Fruit fly (Drosophila melanogaster) whole organism, embryonic: Measurements from ENCODE around the gene CG43901.

ENCODE experiments used
- CG10462 ChIP-seq: fragments of 200-800 bp; sonication (Bioruptor generic); optimal IDR thresholded peaks from 2 replicates; lab custom pipeline; 2016; ENCODE audit warnings: missing biosample characterization, missing genetic modification characterization
- CG11456 ChIP-seq: fragments of 200-800 bp; sonication (Bioruptor generic); IDR thresholded peaks from 3 replicates; pipeline ENCODE4 v1.3.6; 2022; ENCODE audit warnings: missing biosample characterization, missing genetic modification characterization
- CG12104 ChIP-seq: fragments of 200-800 bp; sonication (Bioruptor generic); optimal IDR thresholded peaks from 3 replicates; lab custom pipeline; 2016; ENCODE audit warnings: missing biosample characterization, missing genetic modification characterization
- CG15011 ChIP-seq: fragments of 200-800 bp; sonication (Bioruptor generic); optimal IDR thresholded peaks from 3 replicates; lab custom pipeline; 2018; ENCODE audit warnings: missing biosample characterization, mild to moderate bottlenecking, missing genetic modification characterization
- CG1529 ChIP-seq: fragments of 200-800 bp; sonication (Bioruptor generic); optimal IDR thresholded peaks from 3 replicates; lab custom pipeline; 2018; ENCODE audit warnings: missing biosample characterization, missing genetic modification characterization
- CG1602 ChIP-seq: fragments of 200-800 bp; sonication (Bioruptor generic); optimal IDR thresholded peaks from 3 replicates; lab custom pipeline; 2016; ENCODE audit warnings: missing biosample characterization, missing genetic modification characterization
- CG16779 ChIP-seq: fragments of 200-800 bp; sonication (Bioruptor generic); IDR thresholded peaks from 2 replicates; pipeline ENCODE4 v1.3.6; 2022; ENCODE audit warnings: missing biosample characterization, missing genetic modification characterization
- CG17186 ChIP-seq: fragments of 200-800 bp; sonication (Bioruptor generic); optimal IDR thresholded peaks from 3 replicates; lab custom pipeline; 2017; ENCODE audit warnings: missing biosample characterization, missing genetic modification reagents, missing genetic modification characterization
- CG2202 ChIP-seq: fragments of 200-800 bp; sonication (Bioruptor generic); optimal IDR thresholded peaks from 2 replicates; lab custom pipeline; 2018; ENCODE audit warnings: missing biosample characterization, mild to moderate bottlenecking, missing genetic modification characterization
- CG2889 ChIP-seq: fragments of 200-800 bp; sonication (Bioruptor generic); IDR thresholded peaks from 3 replicates; pipeline ENCODE4 v1.3.6; 2022; ENCODE audit warnings: missing biosample characterization, missing genetic modification characterization
- CG32532 ChIP-seq: fragments of 200-800 bp; sonication (Bioruptor generic); IDR thresholded peaks from 2 replicates; pipeline ENCODE4 v1.3.6; 2022; ENCODE audit warnings: missing biosample characterization, missing genetic modification characterization
- CG4360 ChIP-seq: fragments of 200-800 bp; sonication (Bioruptor generic); IDR thresholded peaks from 2 replicates; pipeline ENCODE4 v1.3.6; 2022; ENCODE audit warnings: missing biosample characterization, missing genetic modification characterization
- CG4707 ChIP-seq: fragments of 200-800 bp; sonication (Bioruptor generic); optimal IDR thresholded peaks from 2 replicates; lab custom pipeline; 2018; ENCODE audit warnings: missing biosample characterization, mild to moderate bottlenecking, missing genetic modification characterization, moderate library complexity
- CG8388 ChIP-seq: fragments of 200-800 bp; sonication (Bioruptor generic); optimal IDR thresholded peaks from 2 replicates; lab custom pipeline; 2019; ENCODE audit warnings: missing biosample characterization, mild to moderate bottlenecking, missing genetic modification characterization, moderate library complexity
- CG8478 ChIP-seq: fragments of >200 bp; optimal IDR thresholded peaks from 2 replicates; lab custom pipeline; 2018
- CG9437 ChIP-seq: fragments of 200-800 bp; sonication (Bioruptor generic); optimal IDR thresholded peaks from 2 replicates; lab custom pipeline; 2018; ENCODE audit warnings: missing biosample characterization, mild to moderate bottlenecking, missing genetic modification characterization
- CoRest ChIP-seq: fragments of 200-800 bp; sonication (Bioruptor generic); optimal IDR thresholded peaks from 3 replicates; lab custom pipeline; 2018; ENCODE audit warnings: missing biosample characterization, mild to moderate bottlenecking, missing genetic modification characterization, moderate library complexity
- Dfd ChIP-seq, 2 experiments: fragments of >200 bp; optimal IDR thresholded peaks; 2 replicates each; lab custom pipeline; 2017; ENCODE audit warnings: missing biosample characterization in 2 of 2, missing genetic modification characterization in 2 of 2
- Gsc ChIP-seq: fragments of 200-800 bp; sonication (Bioruptor generic); IDR thresholded peaks from 2 replicates; pipeline ENCODE4 v1.3.6; 2022; ENCODE audit warnings: missing biosample characterization, missing genetic modification characterization
- HLH3B ChIP-seq: fragments of 200-800 bp; sonication (Bioruptor generic); IDR thresholded peaks from 2 replicates; pipeline ENCODE4 v1.3.6; 2022; ENCODE audit warnings: missing biosample characterization, missing genetic modification characterization
- HLHmδ ChIP-seq: fragments of 200-800 bp; sonication (Bioruptor generic); optimal IDR thresholded peaks from 2 replicates; lab custom pipeline; 2018; ENCODE audit warnings: missing biosample characterization, mild to moderate bottlenecking, missing genetic modification characterization, moderate library complexity
- HmgZ ChIP-seq: fragments of 200-800 bp; sonication (Bioruptor generic); optimal IDR thresholded peaks from 2 replicates; lab custom pipeline; 2018; ENCODE audit warnings: missing biosample characterization, mild to moderate bottlenecking, missing genetic modification characterization
- Kr ChIP-seq: fragments of 200-800 bp; sonication (Bioruptor generic); optimal IDR thresholded peaks from 2 replicates; lab custom pipeline; 2017; ENCODE audit warnings: missing biosample characterization, mild to moderate bottlenecking, missing genetic modification characterization
- Lim3 ChIP-seq: fragments of 200-800 bp; sonication (Bioruptor generic); IDR thresholded peaks from 2 replicates; pipeline ENCODE4 v1.3.6; 2022; ENCODE audit warnings: missing biosample characterization, missing genetic modification characterization
- Opbp ChIP-seq: fragments of 200-800 bp; sonication (Bioruptor generic); IDR thresholded peaks from 3 replicates; pipeline ENCODE4 v1.3.6; 2022; ENCODE audit warnings: missing biosample characterization, missing genetic modification characterization; ENCODE audit not compliant: partially characterized antibody
- YL-1 ChIP-seq: fragments of 200-800 bp; sonication (Bioruptor generic); optimal IDR thresholded peaks from 3 replicates; lab custom pipeline; 2017; ENCODE audit warnings: missing biosample characterization, mild to moderate bottlenecking, missing genetic modification characterization
- ato ChIP-seq: fragments of 200-800 bp; sonication (Bioruptor generic); IDR thresholded peaks from 2 replicates; pipeline ENCODE4 v1.3.6; 2022; ENCODE audit warnings: missing biosample characterization, missing genetic modification characterization; ENCODE audit not compliant: partially characterized antibody
- cato ChIP-seq: fragments of 200-800 bp; sonication (Bioruptor generic); optimal IDR thresholded peaks from 2 replicates; lab custom pipeline; 2016; ENCODE audit warnings: missing biosample characterization, missing genetic modification characterization, borderline replicate concordance
- chif ChIP-seq, 2 experiments: fragments of 200-800 bp; sonication (Bioruptor generic); optimal IDR thresholded peaks; 3 replicates each; lab custom pipeline; 2016; ENCODE audit warnings: missing biosample characterization in 2 of 2, missing genetic modification characterization in 2 of 2
- dimm ChIP-seq: fragments of 200-800 bp; sonication (Bioruptor generic); IDR thresholded peaks from 2 replicates; pipeline ENCODE4 v1.3.6; 2022; ENCODE audit warnings: missing biosample characterization, missing genetic modification characterization
- dm ChIP-seq: fragments of 200-800 bp; sonication (Bioruptor generic); optimal IDR thresholded peaks from 3 replicates; lab custom pipeline; 2016; ENCODE audit warnings: missing biosample characterization, missing genetic modification characterization
- emc ChIP-seq: fragments of 200-800 bp; sonication (Bioruptor generic); optimal IDR thresholded peaks from 2 replicates; lab custom pipeline; 2016; ENCODE audit warnings: missing biosample characterization, missing genetic modification characterization
- eve ChIP-seq, 2 experiments: fragments of >200 bp; optimal IDR thresholded peaks; 2 replicates each; lab custom pipeline; 2017; ENCODE audit warnings: missing biosample characterization in 2 of 2, missing genetic modification characterization in 2 of 2
- jing ChIP-seq: fragments of 200-800 bp; sonication (Bioruptor generic); optimal IDR thresholded peaks from 2 replicates; lab custom pipeline; 2018; ENCODE audit warnings: missing biosample characterization, mild to moderate bottlenecking, missing genetic modification characterization
- kay ChIP-seq: fragments of 200-800 bp; sonication (Bioruptor generic); optimal IDR thresholded peaks from 2 replicates; lab custom pipeline; 2016; ENCODE audit warnings: missing biosample characterization, missing genetic modification characterization
- lov ChIP-seq, 2 experiments: fragments of 200-800 bp in 1 of 2; fragments of >200 bp in 1 of 2; sonication (Bioruptor generic) in 1 of 2; IDR thresholded peaks in 1 of 2; optimal IDR thresholded peaks in 1 of 2; 2 replicates in 1 of 2; 3 replicates in 1 of 2; pipeline versions ENCODE4 v1.3.6 to Lab custom; 2017 to 2022; ENCODE audit warnings: missing biosample characterization in 1 of 2, missing genetic modification characterization in 1 of 2
- luna ChIP-seq: fragments of 200-800 bp; sonication (Bioruptor generic); optimal IDR thresholded peaks from 2 replicates; lab custom pipeline; 2016; ENCODE audit warnings: missing biosample characterization, missing genetic modification characterization
- nerfin-1 ChIP-seq: fragments of 200-800 bp; sonication (Bioruptor generic); optimal IDR thresholded peaks from 3 replicates; lab custom pipeline; 2019; ENCODE audit warnings: missing biosample characterization, mild to moderate bottlenecking, missing genetic modification characterization, moderate library complexity
- odd ChIP-seq: fragments of 200-800 bp; sonication (Bioruptor generic); optimal IDR thresholded peaks from 2 replicates; lab custom pipeline; 2017; ENCODE audit warnings: missing biosample characterization, mild to moderate bottlenecking, missing genetic modification characterization
- onecut ChIP-seq: fragments of 200-800 bp; sonication (Bioruptor generic); IDR thresholded peaks from 2 replicates; pipeline ENCODE4 v1.3.6; 2022; ENCODE audit warnings: missing biosample characterization, missing genetic modification characterization
- phol ChIP-seq: fragments of 200-800 bp; sonication (Bioruptor generic); optimal IDR thresholded peaks from 3 replicates; lab custom pipeline; 2018; ENCODE audit warnings: missing biosample characterization, mild to moderate bottlenecking, missing genetic modification characterization, moderate library complexity
- ranshi ChIP-seq: fragments of 200-800 bp; sonication (Bioruptor generic); IDR thresholded peaks from 2 replicates; pipeline ENCODE4 v1.3.6; 2022; ENCODE audit warnings: missing biosample characterization, missing genetic modification characterization
- ro ChIP-seq: fragments of 200-800 bp; sonication (Bioruptor generic); IDR thresholded peaks from 2 replicates; pipeline ENCODE4 v1.3.6; 2022; ENCODE audit warnings: missing biosample characterization, missing genetic modification characterization
- row ChIP-seq: fragments of 200-800 bp; sonication (Bioruptor generic); IDR thresholded peaks from 3 replicates; pipeline ENCODE4 v1.3.6; 2022; ENCODE audit warnings: missing biosample characterization, missing genetic modification characterization
- schlank ChIP-seq: fragments of 200-800 bp; sonication (Bioruptor generic); optimal IDR thresholded peaks from 2 replicates; lab custom pipeline; 2018; ENCODE audit warnings: missing biosample characterization, mild to moderate bottlenecking, missing genetic modification characterization
- sens ChIP-seq: fragments of 200-800 bp; sonication (Bioruptor generic); peaks from one replicate; lab custom pipeline; 2016; ENCODE audit warnings: missing biosample characterization, missing genetic modification characterization
- seq ChIP-seq: fragments of 200-800 bp; sonication (Bioruptor generic); IDR thresholded peaks from 2 replicates; pipeline ENCODE4 v1.3.6; 2022; ENCODE audit warnings: missing biosample characterization, missing genetic modification characterization
- slou ChIP-seq: fragments of 200-800 bp; sonication (Bioruptor generic); optimal IDR thresholded peaks from 3 replicates; lab custom pipeline; 2016; ENCODE audit warnings: missing biosample characterization, missing genetic modification characterization
- stc ChIP-seq: fragments of 200-800 bp; sonication (Bioruptor generic); IDR thresholded peaks from 2 replicates; pipeline ENCODE4 v1.3.6; 2022; ENCODE audit warnings: missing biosample characterization, missing genetic modification characterization
- trem ChIP-seq: fragments of 200-800 bp; optimal IDR thresholded peaks from 3 replicates; lab custom pipeline; 2019; ENCODE audit warnings: missing biosample characterization, mild to moderate bottlenecking, missing genetic modification characterization, moderate library complexity
- ttk ChIP-seq: fragments of 200-800 bp; sonication (Bioruptor generic); IDR thresholded peaks from 2 replicates; pipeline ENCODE4 v2.1.2; 2022; ENCODE audit warnings: missing biosample characterization, missing genetic modification characterization
- wek ChIP-seq: fragments of 200-800 bp; sonication (Bioruptor generic); optimal IDR thresholded peaks from 3 replicates; lab custom pipeline; 2018; ENCODE audit warnings: missing biosample characterization, mild to moderate bottlenecking, missing genetic modification characterization, moderate library complexity

The CG43901 gene

dm6 chrX:10905047-10905446 is 520 bp upstream of the CG43901 start (continued):
- TF ChIP-seq CoRest (tag; lab: Kevin White, UChicago) (peak; percentile 77), CG4707 (GFP tag; lab: Kevin White, UChicago) (peak; percentile 68), Opbp (GFP tag; lab: Robert Waterston, UW) (no peak), ro (no peak), dimm (GFP tag; lab: Robert Waterston, UW) (no peak), dm (GFP tag; lab: Kevin White, UChicago) (no peak), Gsc (GFP tag; lab: Robert Waterston, UW) (0 out of 2 replicates have a peak, but pooled peaks have one; percentile 21), cato (GFP tag; lab: Kevin White, UChicago) (peak; percentile 18), CG9437 (peak; percentile 62), luna (no peak), emc (GFP tag; lab: Kevin White, UChicago) (no peak), jing (peak; percentile 12), lov (optimal IDR thresholded peaks at IDR 0.05; lab: Kevin White, UChicago) (no peak), lov (GFP tag; IDR thresholded peaks at IDR 0.05; lab: Robert Waterston, UW) (no peak), schlank (tag; lab: Kevin White, UChicago) (no peak), CG8478 (lab: Kevin White, UChicago) (no peak), CG15011 (GFP tag; lab: Kevin White, UChicago) (peak; percentile 26), eve (GFP tag; optimal IDR thresholded peaks at IDR 0.05; lab: Kevin White, UChicago) (no peak), Lim3 (GFP tag; lab: Robert Waterston, UW) (no peak), phol (peak; percentile 78), CG10462 (GFP tag; lab: Kevin White, UChicago) (peak; percentile 50), CG2202 (peak; percentile 37), CG32532 (no peak; the same call in 1 of the 2 replicates), HLH3B (GFP tag; lab: Robert Waterston, UW) (peak; percentile 43; the same call in 1 of the 2 replicates), stc (GFP tag; lab: Robert Waterston, UW) (peak; percentile 16; the same call in 1 of the 2 replicates), ttk (GFP tag; lab: Robert Waterston, UW) (0 out of 2 replicates have a peak, but pooled peaks have one; percentile 18), HLHmδ (no peak), Kr (GFP tag; lab: Kevin White, UChicago) (no peak), CG8388 (peak; percentile 58), Dfd (GFP tag; optimal IDR thresholded peaks at IDR 0.05; lab: Kevin White, UChicago) (no peak), kay (GFP tag; lab: Kevin White, UChicago) (peak; percentile 52), HmgZ (no peak), onecut (GFP tag; lab: Robert Waterston, UW) (peak; percentile 20; the same call in 1 of the 2 replicates), slou (GFP tag; lab: Kevin White, UChicago) (peak; percentile 22), CG12104 (GFP tag; lab: Kevin White, UChicago) (peak; percentile 54), CG11456 (no peak), ato (GFP tag; lab: Robert Waterston, UW) (no peak), wek (GFP tag; lab: Kevin White, UChicago) (no peak), CG16779 (GFP tag; lab: Robert Waterston, UW) (no peak), sens (peak; percentile 97), nerfin-1 (tag; lab: Kevin White, UChicago) (peak; percentile 54), odd (GFP tag; lab: Kevin White, UChicago) (peak; percentile 70), YL-1 (GFP tag; lab: Kevin White, UChicago) (no peak), CG1529 (GFP tag; lab: Kevin White, UChicago) (peak; percentile 49), trem (tag; lab: Kevin White, UChicago) (peak; percentile 24), CG17186 (GFP tag; lab: Kevin White, UChicago) (no peak), seq (GFP tag; lab: Robert Waterston, UW) (peak; percentile 64), chif (GFP tag; optimal IDR thresholded peaks at IDR 0.05; lab: Kevin White, UChicago) (peak; percentile 48 to 69), CG2889 (GFP tag; lab: Robert Waterston, UW) (no peak), CG1602 (GFP tag; lab: Kevin White, UChicago) (peak; percentile 57), row (GFP tag; lab: Robert Waterston, UW) (peak; percentile 55; the same call in 2 of the 3 replicates), CG4360 (GFP tag; lab: Robert Waterston, UW) (no peak), ranshi (GFP tag; lab: Robert Waterston, UW) (peak; percentile 41; the same call in 1 of the 2 replicates)
